Fruit fly (Drosophila melanogaster): ENCODE measurements around the gene CG7304.

dm6 chr3L:15697916-15698315 is 18.4 kb downstream of the CG7304 start:
- TF ChIP-seq psq (GFP tag; optimal IDR thresholded peaks at IDR 0.05), result no peak
- no peak for TF ChIP-seq GATAd (GFP tag; optimal IDR thresholded peaks at IDR 0.05)
- no peak for TF ChIP-seq h (GFP tag; optimal IDR thresholded peaks at IDR 0.05)
- TF ChIP-seq OdsH (GFP tag; optimal IDR thresholded peaks at IDR 0.05), result no peak
- no peak for TF ChIP-seq Jra (GFP tag; optimal IDR thresholded peaks at IDR 0.05)
- TF ChIP-seq usp (GFP tag; optimal IDR thresholded peaks at IDR 0.05), result no peak
- TF ChIP-seq Mio (GFP tag; optimal IDR thresholded peaks at IDR 0.05), result no peak

Data from whole organism, wandering third instar larva.